Worm (Caenorhabditis elegans) whole organism, L1 larva: ENCODE data around the gene acs-15.
"Not testable (repeated sequence)": the region's sequence is repeated elsewhere in the genome, so short reads cannot be mapped to it uniquely, and the experiment has no call there.

Experiments
- Y116A8C.19 ChIP-seq: sonication (generic microtip); optimal IDR thresholded peaks from 2 replicates; lab custom pipeline; 2016; ENCODE audit warnings: missing compliant biosample characterization, missing genetic modification characterization, borderline replicate concordance
- alr-1 ChIP-seq: fragments of 200-800 bp; sonication (Bioruptor generic); optimal IDR thresholded peaks from 2 replicates; lab custom pipeline; 2018; ENCODE audit warnings: borderline replicate concordance, mild to moderate bottlenecking, missing genetic modification characterization, missing compliant biosample characterization
- blmp-1 ChIP-seq: fragments of 150-350 bp; optimal IDR thresholded peaks from 2 replicates; lab custom pipeline; 2014; ENCODE audit warnings: missing biosample characterization, missing genetic modification characterization
- ceh-88 ChIP-seq: fragments of 200-800 bp; sonication (Bioruptor generic); IDR thresholded peaks from 2 replicates; pipeline ENCODE4 v1.3.6; 2022; ENCODE audit warnings: missing genetic modification characterization, missing compliant biosample characterization
- dpl-1 ChIP-seq, 3 experiments: fragments of 150-350 bp in 2 of 3; sonication (generic microtip) in 1 of 3; optimal IDR thresholded peaks; 2 replicates each; lab custom pipeline; 2014 to 2017; ENCODE audit warnings: missing biosample characterization in 3 of 3, missing genetic modification characterization in 3 of 3, missing genetic modification reagents in 3 of 3
- dsc-1 ChIP-seq: sonication (generic microtip); optimal IDR thresholded peaks from 2 replicates; lab custom pipeline; 2016; ENCODE audit warnings: mild to moderate bottlenecking, missing genetic modification characterization, missing compliant biosample characterization
- efl-3 ChIP-seq: fragments of 200-800 bp; sonication (Bioruptor generic); optimal IDR thresholded peaks from 2 replicates; lab custom pipeline; 2018; ENCODE audit warnings: mild to moderate bottlenecking, missing genetic modification characterization, missing compliant biosample characterization
- fkh-10 ChIP-seq: sonication (generic microtip); optimal IDR thresholded peaks from 2 replicates; lab custom pipeline; 2017; ENCODE audit warnings: missing biosample characterization, missing genetic modification reagents, missing genetic modification characterization
- fkh-4 ChIP-seq: sonication (generic microtip); optimal IDR thresholded peaks from 2 replicates; lab custom pipeline; 2016; ENCODE audit warnings: missing compliant biosample characterization, missing genetic modification characterization, borderline replicate concordance
- fkh-8 ChIP-seq: sonication (generic microtip); optimal IDR thresholded peaks from 2 replicates; lab custom pipeline; 2016; ENCODE audit warnings: mild to moderate bottlenecking, missing genetic modification characterization, missing compliant biosample characterization
- hlh-17 ChIP-seq: fragments of 200-800 bp; sonication (Bioruptor generic); optimal IDR thresholded peaks from 2 replicates; lab custom pipeline; 2018; ENCODE audit warnings: missing genetic modification characterization, mild to moderate bottlenecking, missing compliant biosample characterization, moderate library complexity, borderline replicate concordance
- isw-1 ChIP-seq: fragments of 200-800 bp; sonication (Bioruptor generic); IDR thresholded peaks from 2 replicates; pipeline ENCODE4 v1.3.6; 2022; ENCODE audit warnings: missing genetic modification characterization, missing compliant biosample characterization
- lin-14 ChIP-seq: fragments of 200-800 bp; sonication (Bioruptor generic); optimal IDR thresholded peaks from 2 replicates; lab custom pipeline; 2018; ENCODE audit warnings: mild to moderate bottlenecking, missing genetic modification characterization, moderate library complexity, missing compliant biosample characterization
- lin-15B ChIP-seq: fragments of 150-350 bp; sonication (generic microtip); optimal IDR thresholded peaks from 3 replicates; lab custom pipeline; 2014; ENCODE audit warnings: missing biosample characterization, missing genetic modification characterization
- lin-35 ChIP-seq, 2 experiments: fragments of 150-350 bp; optimal IDR thresholded peaks; 2 replicates each; lab custom pipeline; 2014; ENCODE audit warnings: missing biosample characterization in 2 of 2, missing genetic modification characterization in 2 of 2, missing genetic modification reagents in 2 of 2
- lin-39 ChIP-seq: fragments of 150-350 bp; optimal IDR thresholded peaks from 2 replicates; lab custom pipeline; 2014; ENCODE audit warnings: missing biosample characterization, missing genetic modification reagents, missing genetic modification characterization
- mab-9 ChIP-seq: fragments of 200-800 bp; sonication (Bioruptor generic); IDR thresholded peaks from 2 replicates; pipeline ENCODE4 v1.3.6; 2022; ENCODE audit warnings: missing genetic modification reagents, missing genetic modification characterization, missing compliant biosample characterization
- mep-1 ChIP-seq: fragments of 150-350 bp; optimal IDR thresholded peaks from 2 replicates; lab custom pipeline; 2014; ENCODE audit warnings: missing biosample characterization, missing genetic modification characterization
- nhr-11 ChIP-seq: fragments of 150-350 bp; optimal IDR thresholded peaks from 2 replicates; lab custom pipeline; 2014; ENCODE audit warnings: missing biosample characterization, missing genetic modification characterization
- nhr-19 ChIP-seq: fragments of 200-800 bp; sonication (Bioruptor generic); conservative IDR thresholded peaks from 2 replicates; pipeline ENCODE4 v1.3.6; 2022; ENCODE audit warnings: missing genetic modification characterization, missing compliant biosample characterization
- nhr-237 ChIP-seq: fragments of 150-350 bp; optimal IDR thresholded peaks from 2 replicates; lab custom pipeline; 2014; ENCODE audit warnings: missing biosample characterization, missing genetic modification characterization
- nhr-28 ChIP-seq: fragments of 150-350 bp; optimal IDR thresholded peaks from 2 replicates; lab custom pipeline; 2014; ENCODE audit warnings: missing biosample characterization, missing genetic modification characterization
- nhr-47 ChIP-seq: sonication (generic microtip); optimal IDR thresholded peaks from 2 replicates; lab custom pipeline; 2016; ENCODE audit warnings: mild to moderate bottlenecking, missing genetic modification characterization, moderate library complexity, missing compliant biosample characterization
- nhr-71 ChIP-seq: sonication (generic microtip); optimal IDR thresholded peaks from 2 replicates; lab custom pipeline; 2016; ENCODE audit warnings: mild to moderate bottlenecking, missing genetic modification characterization, moderate library complexity, missing compliant biosample characterization
- nhr-84 ChIP-seq: sonication (generic microtip); optimal IDR thresholded peaks from 2 replicates; lab custom pipeline; 2017; ENCODE audit warnings: missing biosample characterization, missing genetic modification characterization
- pag-3 ChIP-seq: sonication (generic microtip); optimal IDR thresholded peaks from 2 replicates; lab custom pipeline; 2017; ENCODE audit warnings: missing genetic modification characterization, mild to moderate bottlenecking, missing compliant biosample characterization, antibody characterized with exemption, borderline replicate concordance; ENCODE audit not compliant: insufficient read depth
- rnt-1 ChIP-seq: sonication (generic microtip); optimal IDR thresholded peaks from 2 replicates; lab custom pipeline; 2016; ENCODE audit warnings: mild to moderate bottlenecking, missing genetic modification characterization, moderate library complexity, missing compliant biosample characterization
- snu-23 ChIP-seq: sonication (generic microtip); optimal IDR thresholded peaks from 2 replicates; lab custom pipeline; 2016; ENCODE audit warnings: missing genetic modification characterization, missing compliant biosample characterization
- sptf-1 ChIP-seq: fragments of 150-350 bp; optimal IDR thresholded peaks from 2 replicates; lab custom pipeline; 2014; ENCODE audit warnings: missing biosample characterization, missing genetic modification characterization
- unc-30 ChIP-seq: sonication (generic microtip); optimal IDR thresholded peaks from 2 replicates; lab custom pipeline; 2017; ENCODE audit warnings: missing biosample characterization, missing genetic modification characterization
- unc-86 ChIP-seq: sonication (generic microtip); optimal IDR thresholded peaks from 2 replicates; lab custom pipeline; 2016; ENCODE audit warnings: missing genetic modification characterization, missing compliant biosample characterization
- zag-1 ChIP-seq: fragments of 150-350 bp; optimal IDR thresholded peaks from 2 replicates; lab custom pipeline; 2014; ENCODE audit warnings: missing biosample characterization, missing genetic modification characterization

acs-15 gene

DNA sequence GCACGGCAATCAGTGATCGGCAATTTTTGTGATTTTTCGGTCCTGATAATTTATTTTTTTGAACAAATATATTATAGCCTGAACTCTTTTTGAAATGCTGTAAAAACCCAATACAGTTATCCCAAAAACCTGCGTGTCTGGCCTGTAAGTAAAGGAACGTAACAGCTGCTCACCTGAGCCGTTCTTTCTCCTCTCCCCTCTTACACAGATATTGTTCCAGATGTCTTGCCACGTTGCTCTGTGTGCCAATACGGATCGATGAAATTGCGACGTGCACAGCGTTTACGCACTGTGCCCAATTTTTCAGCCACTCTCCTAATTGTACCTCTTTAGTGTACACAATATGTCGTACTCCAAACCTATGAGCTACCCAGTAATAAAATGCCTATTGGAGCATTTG, 25.8 kb downstream of the acs-15 start, which contains the start of gene sdz-4:
Gene sdz-4, plus strand, starts transcription at position 301 of the 400 bp plus-strand sequence.
- TF ChIP-seq nhr-237 (tag; lab: Kevin White, UChicago) (no peak), alr-1 (no peak), lin-14 (GFP tag; lab: Kevin White, UChicago) (no peak), lin-15B (tag; lab: Kevin White, UChicago) (no peak), efl-3 (GFP tag; lab: Kevin White, UChicago) (no peak), fkh-4 (tag; lab: Kevin White, UChicago) (no peak), unc-30 (tag; lab: Kevin White, UChicago) (no peak), fkh-8 (tag; lab: Kevin White, UChicago) (no peak)

ce11 chrII:960218-960617, 27.4 kb downstream of the acs-15 start, which contains the start of the genes C32B5.18 and C32B5.7:
C32B5.18 (plus strand) TSS chrII:960518.
C32B5.7 (plus strand) TSS chrII:960528.
- TF ChIP-seq nhr-47 (tag; lab: Kevin White, UChicago) (no peak), sptf-1 (tag; lab: Kevin White, UChicago) (no peak), fkh-10 (GFP tag; lab: Kevin White, UChicago) (no peak), dsc-1 (tag; lab: Kevin White, UChicago) (no peak), alr-1 (no peak), lin-15B (tag; lab: Kevin White, UChicago) (no peak), nhr-71 (no peak), blmp-1 (tag; lab: Kevin White, UChicago) (no peak), lin-14 (GFP tag; lab: Kevin White, UChicago) (no peak), nhr-19 (GFP tag; lab: Robert Waterston, UW) (no peak)
- TF ChIP-seq, all 84 proteins: peak for 0

ce11 chrII:961961-962360, 29.1 kb downstream of the acs-15 start, which contains the start of gene C32B5.13:
C32B5.13 (minus strand) TSS chrII:962061.
- TF ChIP-seq pag-3 (tag; lab: Kevin White, UChicago) (no peak), snu-23 (no peak), rnt-1 (tag; lab: Kevin White, UChicago) (no peak), unc-86 (tag; lab: Kevin White, UChicago) (no peak), lin-35 (GFP tag; optimal IDR thresholded peaks at IDR 0.05; lab: Kevin White, UChicago) (no peak), nhr-71 (no peak), dpl-1 (GFP tag; optimal IDR thresholded peaks at IDR 0.05; lab: Kevin White, UChicago) (no peak), unc-30 (tag; lab: Kevin White, UChicago) (no peak), mep-1 (tag; lab: Kevin White, UChicago) (no peak), fkh-10 (GFP tag; lab: Kevin White, UChicago) (no peak), nhr-28 (tag; lab: Kevin White, UChicago) (no peak), hlh-17 (GFP tag; lab: Kevin White, UChicago) (no peak), lin-39 (no peak), dsc-1 (tag; lab: Kevin White, UChicago) (no peak), isw-1 (GFP tag; lab: Robert Waterston, UW) (no peak), nhr-84 (tag; lab: Kevin White, UChicago) (no peak), Y116A8C.19 (tag; lab: Kevin White, UChicago) (no peak), zag-1 (no peak), fkh-4 (tag; lab: Kevin White, UChicago) (no peak), ceh-88 (GFP tag; lab: Robert Waterston, UW) (no peak)

- TF ChIP-seq lin-14 (GFP tag; lab: Kevin White, UChicago); fkh-8 (tag; lab: Kevin White, UChicago); nhr-11 (tag; lab: Kevin White, UChicago): not testable (repeated sequence)
Measured at ce11 chrII:966962-967361, 34.1 kb downstream of the acs-15 start, which contains the start of gene fbxc-18. fbxc-18 (minus strand) TSS chrII:967062.

DNA sequence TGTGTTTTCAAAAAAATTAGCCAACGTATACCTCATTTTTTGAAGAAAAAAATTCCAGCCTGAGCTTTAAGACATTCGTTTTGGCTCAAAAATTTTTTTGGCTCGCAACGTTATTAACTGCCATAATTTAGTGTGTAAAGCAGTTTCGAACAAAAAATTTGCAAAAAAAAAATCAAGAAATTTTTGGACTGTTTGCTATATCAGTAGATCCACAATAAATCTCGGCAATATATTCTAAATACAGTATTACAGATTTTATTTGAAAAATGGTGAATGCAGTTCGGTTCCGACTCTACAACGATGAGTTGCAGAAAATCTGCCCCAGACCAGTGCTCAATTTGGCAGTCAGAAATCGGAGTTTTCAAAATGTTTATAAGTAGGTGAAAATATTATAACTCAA, 35.3 kb downstream of the acs-15 start, which contains the start of gene C32B5.6:
Gene C32B5.6, plus strand, starts transcription at position 301 of the 400 bp plus-strand sequence.
- not testable (repeated sequence) for TF ChIP-seq nhr-71; ceh-88 (GFP tag; lab: Robert Waterston, UW); mab-9 (GFP tag; lab: Robert Waterston, UW)
